Worm (Caenorhabditis elegans) whole organism, early embryonic: ENCODE results near the gene F07E5.12.

Source experiments
- aly-1 ChIP-seq: sonication (generic microtip); optimal IDR thresholded peaks from 2 replicates; lab custom pipeline; 2016; ENCODE audit warnings: missing genetic modification characterization, missing compliant biosample characterization
- ama-1 ChIP-seq: fragments of 150-350 bp; optimal IDR thresholded peaks from 2 replicates; lab custom pipeline; 2014
- ceh-36 ChIP-seq: sonication (generic microtip); optimal IDR thresholded peaks from 2 replicates; lab custom pipeline; 2016; ENCODE audit warnings: missing genetic modification characterization, inconsistent platforms, missing compliant biosample characterization
- ets-7 ChIP-seq: sonication (generic microtip); optimal IDR thresholded peaks from 2 replicates; lab custom pipeline; 2016; ENCODE audit warnings: missing genotype, missing genetic modification characterization, missing compliant biosample characterization
- flt-1 ChIP-seq: fragments of 200-800 bp; sonication (Bioruptor generic); IDR thresholded peaks from 2 replicates; pipeline ENCODE4 v1.3.6; 2022; ENCODE audit warnings: missing genetic modification characterization, missing compliant biosample characterization
- hmbx-1 ChIP-seq: sonication (generic microtip); optimal IDR thresholded peaks from 2 replicates; lab custom pipeline; 2016; ENCODE audit warnings: mild to moderate bottlenecking, missing genetic modification characterization, missing compliant biosample characterization
- hmg-4 ChIP-seq: fragments of 200-800 bp; sonication (Bioruptor generic); optimal IDR thresholded peaks from 2 replicates; lab custom pipeline; 2018; ENCODE audit warnings: mild to moderate bottlenecking, missing genetic modification characterization, missing compliant biosample characterization
- pes-1 ChIP-seq: fragments of 200-800 bp; sonication (Bioruptor generic); IDR thresholded peaks from 2 replicates; pipeline ENCODE4 v1.3.6; 2022; ENCODE audit warnings: missing genetic modification reagents, missing genetic modification characterization, missing compliant biosample characterization
- scrt-1 ChIP-seq: fragments of 200-800 bp; sonication (Bioruptor generic); IDR thresholded peaks from 2 replicates; pipeline ENCODE4 v1.3.6; 2022; ENCODE audit warnings: missing genetic modification characterization, missing compliant biosample characterization
- sea-1 ChIP-seq: fragments of 200-800 bp; sonication (Bioruptor generic); conservative IDR thresholded peaks from 2 replicates; pipeline ENCODE4 v1.3.6; 2022; ENCODE audit warnings: missing genetic modification characterization, missing compliant biosample characterization
- tbx-11 ChIP-seq: fragments of 200-800 bp; sonication (Bioruptor generic); IDR thresholded peaks from 2 replicates; pipeline ENCODE4 v1.3.6; 2022; ENCODE audit warnings: missing genetic modification characterization, missing compliant biosample characterization

- TF ChIP-seq hmbx-1 (tag; lab: Kevin White, UChicago) (no peak), tbx-11 (GFP tag; lab: Robert Waterston, UW) (no peak), aly-1 (no peak), flt-1 (GFP tag; lab: Robert Waterston, UW) (no peak), scrt-1 (GFP tag; lab: Robert Waterston, UW) (no peak), pes-1 (GFP tag; lab: Robert Waterston, UW) (no peak), ama-1 (lab: Kevin White, UChicago) (no peak), sea-1 (GFP tag; lab: Robert Waterston, UW) (no peak), ets-7 (tag; lab: Kevin White, UChicago) (no peak), hmg-4 (GFP tag; lab: Kevin White, UChicago) (no peak), ceh-36 (no peak)
Measured at ce11 chrII:2083726-2084179, 16.0 kb downstream of the F07E5.12 start, which contains the start of the genes T16A1.5 and fbxc-49.
